Worm (Caenorhabditis elegans) whole organism, early embryonic: Measurements from ENCODE around the gene C06A12.8.

Experiments
- B0310.2 ChIP-seq: sonication (generic microtip); optimal IDR thresholded peaks from 2 replicates; lab custom pipeline; 2016; ENCODE audit warnings: mild to moderate bottlenecking, missing genetic modification characterization, missing compliant biosample characterization
- ama-1 ChIP-seq: fragments of 150-350 bp; optimal IDR thresholded peaks from 2 replicates; lab custom pipeline; 2014
- ets-7 ChIP-seq: sonication (generic microtip); optimal IDR thresholded peaks from 2 replicates; lab custom pipeline; 2016; ENCODE audit warnings: missing genotype, missing genetic modification characterization, missing compliant biosample characterization
- hmg-4 ChIP-seq: fragments of 200-800 bp; sonication (Bioruptor generic); optimal IDR thresholded peaks from 2 replicates; lab custom pipeline; 2018; ENCODE audit warnings: mild to moderate bottlenecking, missing genetic modification characterization, missing compliant biosample characterization
- tra-4 ChIP-seq: sonication (generic microtip); optimal IDR thresholded peaks from 2 replicates; lab custom pipeline; 2017; ENCODE audit warnings: missing genetic modification characterization, missing compliant biosample characterization

ce11 chrIV:17470096-17470602 is 33.0 kb downstream of the C06A12.8 start, which contains the start of gene F11E6.4:
- TF ChIP-seq ets-7 (tag; lab: Kevin White, UChicago), result no peak
- TF ChIP-seq B0310.2, result no peak
- no peak for TF ChIP-seq ama-1 (lab: Kevin White, UChicago)
- no peak for TF ChIP-seq tra-4 (tag; lab: Kevin White, UChicago)
- TF ChIP-seq hmg-4 (GFP tag; lab: Kevin White, UChicago), result no peak
